Worm (Caenorhabditis elegans): ENCODE measurements around the gene cln-3.3.

The cln-3.3 gene

DNA sequence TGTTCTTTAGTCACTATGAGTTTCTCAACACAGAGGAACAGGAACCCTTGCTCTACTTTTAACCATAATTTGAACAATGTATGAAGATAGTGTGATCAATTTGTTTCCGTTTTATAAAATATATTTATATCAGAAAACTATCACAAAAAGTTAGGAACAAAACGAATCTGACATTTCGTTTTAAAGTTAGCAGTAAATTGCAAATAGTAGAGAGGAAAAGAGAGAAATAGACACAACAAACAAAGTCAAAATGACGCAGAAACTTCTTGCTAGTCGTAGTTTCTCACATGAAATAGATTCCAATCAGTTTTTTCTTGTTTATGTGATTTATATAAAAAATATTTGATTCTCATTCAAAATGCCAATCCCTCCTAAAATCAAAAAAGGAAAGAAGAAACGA, 46.2 kb downstream of the cln-3.3 start, which contains the start of gene ZC196.5:
Gene ZC196.5 (plus strand): TSS at position 301 of the 400 bp plus-strand sequence.
- TF ChIP-seq lin-35 (GFP tag; optimal IDR thresholded peaks at IDR 0.05) (no peak), F10E7.11 (tag; optimal IDR thresholded peaks at IDR 0.05) (no peak), mes-4 (tag; optimal IDR thresholded peaks at IDR 0.05) (no peak), lin-40 (tag; optimal IDR thresholded peaks at IDR 0.05) (no peak), madf-8 (GFP tag; conservative IDR thresholded peaks at IDR 0.05) (no peak), hmg-1.2 (GFP tag; IDR thresholded peaks at IDR 0.05) (no peak), F22D6.2 (tag; optimal IDR thresholded peaks at IDR 0.05) (no peak), egrh-3 (GFP tag; IDR thresholded peaks at IDR 0.05) (no peak), Y95B8A.8 (GFP tag; IDR thresholded peaks at IDR 0.05) (no peak), dox-1 (GFP tag; IDR thresholded peaks at IDR 0.05) (no peak), him-1 (tag; optimal IDR thresholded peaks at IDR 0.05) (no peak), Y79H2A.3 (GFP tag; conservative IDR thresholded peaks at IDR 0.05) (no peak), F55B11.4 (tag; optimal IDR thresholded peaks at IDR 0.05; ENCODE audit: borderline replicate concordance, insufficient read depth) (no peak), rec-8 (tag; optimal IDR thresholded peaks at IDR 0.05) (no peak)

DNA sequence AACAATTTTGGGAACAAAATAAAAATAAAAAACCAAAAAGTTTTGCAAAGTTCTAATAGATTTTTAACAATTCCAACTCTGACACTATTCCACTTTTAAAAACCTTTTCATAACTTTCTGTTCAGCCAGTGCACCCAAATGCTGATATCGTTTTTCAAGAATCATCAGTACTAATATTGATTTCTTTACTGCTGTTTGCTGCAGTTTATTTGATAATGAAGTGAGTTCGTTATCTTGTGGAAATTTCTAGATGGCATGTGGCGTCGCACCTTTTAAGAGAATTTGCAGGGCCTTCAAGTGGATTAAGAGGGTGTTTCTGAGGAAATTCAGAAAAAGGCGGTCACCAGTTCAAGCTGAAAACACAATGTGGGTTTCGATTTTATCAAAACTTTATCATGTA, 48.1 kb downstream of the cln-3.3 start:
- TF ChIP-seq F39B2.1 (GFP tag; IDR thresholded peaks at IDR 0.05) (no peak), nhr-80 (tag; optimal IDR thresholded peaks at IDR 0.05) (peak; percentile 38)

DNA sequence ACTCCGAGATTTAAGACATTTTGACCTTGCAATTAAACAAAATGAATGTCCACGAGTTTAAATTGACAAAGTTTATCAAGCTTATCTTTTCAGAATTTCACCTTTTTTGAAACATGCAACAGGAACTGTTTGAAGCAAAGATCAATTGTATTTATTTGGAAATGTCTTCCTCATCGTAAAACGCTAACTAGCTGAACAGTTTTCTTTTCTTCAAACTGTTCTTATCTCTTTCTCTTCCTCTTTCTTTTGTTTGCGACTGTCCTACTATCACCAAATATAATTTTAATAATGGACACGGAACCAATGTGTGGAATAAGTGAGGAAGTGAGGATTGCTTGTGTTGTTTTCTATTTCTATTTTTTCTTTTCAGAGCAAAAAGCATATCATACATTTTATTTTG, 50.1 kb downstream of the cln-3.3 start, which contains the start of gene ZC196.4:
Gene ZC196.4 (plus strand): TSS at position 173 of the 400 bp plus-strand sequence.
- peak; percentile 28 for TF ChIP-seq nhr-80 (tag; optimal IDR thresholded peaks at IDR 0.05)
- TF ChIP-seq hmg-20 (GFP tag; IDR thresholded peaks at IDR 0.05) = no peak
